Worm (Caenorhabditis elegans) whole organism, L3 larva: ENCODE results near the gene aaim-1.

Experiments
- R02D3.7 ChIP-seq: fragments of 150-350 bp; optimal IDR thresholded peaks from 2 replicates; lab custom pipeline; 2014; ENCODE audit warnings: missing biosample characterization, missing genetic modification characterization
- ZK546.5 ChIP-seq: sonication (generic microtip); optimal IDR thresholded peaks from 2 replicates; lab custom pipeline; 2017; ENCODE audit warnings: missing biosample characterization, missing genetic modification characterization
- aly-2 ChIP-seq: fragments of 150-350 bp; optimal IDR thresholded peaks from 2 replicates; lab custom pipeline; 2014; ENCODE audit warnings: missing biosample characterization, missing genetic modification characterization
- ama-1 ChIP-seq: fragments of 150-350 bp; optimal IDR thresholded peaks from 2 replicates; lab custom pipeline; 2018
- ceh-16 ChIP-seq: sonication (generic microtip); optimal IDR thresholded peaks from 2 replicates; lab custom pipeline; 2017; ENCODE audit warnings: missing biosample characterization, missing genetic modification characterization
- ceh-28 ChIP-seq: fragments of 150-350 bp; optimal IDR thresholded peaks from 2 replicates; lab custom pipeline; 2014; ENCODE audit warnings: missing biosample characterization, missing genetic modification reagents, missing genetic modification characterization
- ceh-82 ChIP-seq: fragments of 150-350 bp; optimal IDR thresholded peaks from 2 replicates; lab custom pipeline; 2014; ENCODE audit warnings: missing biosample characterization, missing genetic modification characterization
- ceh-9 ChIP-seq: sonication (generic microtip); optimal IDR thresholded peaks from 2 replicates; lab custom pipeline; 2018; ENCODE audit warnings: missing biosample characterization, missing genetic modification characterization
- daf-12 ChIP-seq: fragments of 150-350 bp; optimal IDR thresholded peaks from 2 replicates; lab custom pipeline; 2014; ENCODE audit warnings: missing biosample characterization, missing genetic modification reagents, missing genetic modification characterization
- egl-27 ChIP-seq: sonication (generic microtip); optimal IDR thresholded peaks from 4 replicates; lab custom pipeline; 2017; ENCODE audit warnings: missing biosample characterization, missing genetic modification reagents, missing genetic modification characterization
- egl-5 ChIP-seq: fragments of 150-350 bp; optimal IDR thresholded peaks from 2 replicates; lab custom pipeline; 2017; ENCODE audit warnings: missing biosample characterization, missing genetic modification reagents, missing genetic modification characterization, inconsistent platforms
- elt-1 ChIP-seq: fragments of 150-350 bp; optimal IDR thresholded peaks from 2 replicates; lab custom pipeline; 2014; ENCODE audit warnings: missing biosample characterization, missing genetic modification characterization
- elt-2 ChIP-seq: sonication (generic microtip); optimal IDR thresholded peaks from 2 replicates; lab custom pipeline; 2016; ENCODE audit warnings: missing genetic modification reagents, mild to moderate bottlenecking, missing genetic modification characterization, missing compliant biosample characterization
- elt-3 ChIP-seq, 3 experiments: fragments of 150-350 bp in 1 of 3; sonication (generic microtip) in 2 of 3; optimal IDR thresholded peaks; 2 replicates in 2 of 3; 4 replicates in 1 of 3; lab custom pipeline; 2014 to 2017; ENCODE audit warnings: missing biosample characterization in 3 of 3, missing genetic modification characterization in 3 of 3
- eor-1 ChIP-seq, 2 experiments: fragments of 150-350 bp; optimal IDR thresholded peaks; 2 replicates each; lab custom pipeline; 2014 to 2018; ENCODE audit warnings: missing biosample characterization in 2 of 2, missing genetic modification characterization in 2 of 2
- fkh-10 ChIP-seq: sonication (generic microtip); optimal IDR thresholded peaks from 2 replicates; lab custom pipeline; 2017; ENCODE audit warnings: missing biosample characterization, missing genetic modification reagents, missing genetic modification characterization
- fkh-2 ChIP-seq: fragments of 150-350 bp; optimal IDR thresholded peaks from 2 replicates; lab custom pipeline; 2014; ENCODE audit warnings: missing biosample characterization, missing genetic modification reagents, missing genetic modification characterization
- fos-1 ChIP-seq: fragments of 150-350 bp; optimal IDR thresholded peaks from 2 replicates; lab custom pipeline; 2014; ENCODE audit warnings: missing biosample characterization, missing genetic modification characterization
- hmg-11 ChIP-seq: sonication (generic microtip); optimal IDR thresholded peaks from 2 replicates; lab custom pipeline; 2016; ENCODE audit warnings: missing genetic modification characterization, missing compliant biosample characterization
- jun-1 ChIP-seq: fragments of 150-350 bp; optimal IDR thresholded peaks from 2 replicates; lab custom pipeline; 2014; ENCODE audit warnings: missing biosample characterization, missing genetic modification reagents, missing genetic modification characterization
- lin-15B ChIP-seq: fragments of 150-350 bp; optimal IDR thresholded peaks from 2 replicates; lab custom pipeline; 2014; ENCODE audit warnings: missing biosample characterization, missing genetic modification characterization
- lin-39 ChIP-seq: fragments of 150-350 bp; optimal IDR thresholded peaks from 2 replicates; lab custom pipeline; 2018; ENCODE audit warnings: missing biosample characterization, missing genetic modification reagents, missing genetic modification characterization
- lsy-12 ChIP-seq: sonication (generic microtip); optimal IDR thresholded peaks from 2 replicates; lab custom pipeline; 2016; ENCODE audit warnings: mild to moderate bottlenecking, missing genetic modification characterization, missing compliant biosample characterization
- mdl-1 ChIP-seq: fragments of 150-350 bp; optimal IDR thresholded peaks from 2 replicates; lab custom pipeline; 2014; ENCODE audit warnings: missing biosample characterization, missing genetic modification characterization
- mml-1 ChIP-seq: fragments of 150-350 bp; sonication (generic microtip); optimal IDR thresholded peaks from 3 replicates; lab custom pipeline; 2014; ENCODE audit warnings: missing biosample characterization, missing genetic modification characterization
- nfya-1 ChIP-seq: sonication (generic microtip); optimal IDR thresholded peaks from 2 replicates; lab custom pipeline; 2017; ENCODE audit warnings: missing genetic modification characterization, mild to moderate bottlenecking, missing compliant biosample characterization, antibody characterized with exemption, moderate library complexity; ENCODE audit not compliant: insufficient read depth
- nhr-11 ChIP-seq: fragments of 150-350 bp; optimal IDR thresholded peaks from 2 replicates; lab custom pipeline; 2014; ENCODE audit warnings: missing biosample characterization, missing genetic modification characterization
- nhr-12 ChIP-seq: fragments of 150-350 bp; optimal IDR thresholded peaks from 2 replicates; lab custom pipeline; 2014; ENCODE audit warnings: missing biosample characterization, missing genetic modification characterization
- nhr-23 ChIP-seq: fragments of 150-350 bp; optimal IDR thresholded peaks from 2 replicates; lab custom pipeline; 2014; ENCODE audit warnings: missing biosample characterization, missing genetic modification reagents, missing genetic modification characterization
- nhr-237 ChIP-seq: fragments of 150-350 bp; optimal IDR thresholded peaks from 2 replicates; lab custom pipeline; 2014; ENCODE audit warnings: missing biosample characterization, missing genetic modification characterization
- nhr-25 ChIP-seq: sonication (generic microtip); optimal IDR thresholded peaks from 2 replicates; lab custom pipeline; 2017; ENCODE audit warnings: missing biosample characterization, missing genetic modification characterization
- nhr-28 ChIP-seq: fragments of 150-350 bp; optimal IDR thresholded peaks from 2 replicates; lab custom pipeline; 2014; ENCODE audit warnings: missing biosample characterization, missing genetic modification characterization
- nhr-43 ChIP-seq: sonication (generic microtip); optimal IDR thresholded peaks from 2 replicates; lab custom pipeline; 2016; ENCODE audit warnings: mild to moderate bottlenecking, missing genetic modification characterization, missing compliant biosample characterization; ENCODE audit not compliant: poor library complexity, severe bottlenecking
- nhr-67 ChIP-seq: fragments of 150-350 bp; optimal IDR thresholded peaks from 2 replicates; lab custom pipeline; 2014; ENCODE audit warnings: missing biosample characterization, missing genetic modification characterization
- nhr-76 ChIP-seq: fragments of 150-350 bp; sonication (generic microtip); optimal IDR thresholded peaks from 5 replicates; lab custom pipeline; 2014; ENCODE audit warnings: missing biosample characterization, missing genetic modification characterization
- nhr-77 ChIP-seq: fragments of 150-350 bp; optimal IDR thresholded peaks from 2 replicates; lab custom pipeline; 2014; ENCODE audit warnings: missing biosample characterization, missing genetic modification characterization
- pha-4 ChIP-seq: fragments of 150-350 bp; optimal IDR thresholded peaks from 2 replicates; lab custom pipeline; 2014; ENCODE audit warnings: missing biosample characterization, missing genetic modification reagents, missing genetic modification characterization
- pqm-1 ChIP-seq: fragments of 150-350 bp; optimal IDR thresholded peaks from 2 replicates; lab custom pipeline; 2017; ENCODE audit warnings: missing biosample characterization, missing genetic modification characterization, inconsistent platforms
- sea-2 ChIP-seq: fragments of 150-350 bp; sonication (generic microtip); optimal IDR thresholded peaks from 4 replicates; lab custom pipeline; 2014; ENCODE audit warnings: missing biosample characterization, missing genetic modification reagents, missing genetic modification characterization
- skn-1 ChIP-seq: fragments of 150-350 bp; optimal IDR thresholded peaks from 2 replicates; lab custom pipeline; 2014; ENCODE audit warnings: missing biosample characterization, missing genetic modification characterization
- snpc-4 ChIP-seq: fragments of 150-350 bp; optimal IDR thresholded peaks from 2 replicates; lab custom pipeline; 2014; ENCODE audit warnings: missing biosample characterization, missing genetic modification characterization
- tbx-2 ChIP-seq: sonication (generic microtip); optimal IDR thresholded peaks from 2 replicates; lab custom pipeline; 2016; ENCODE audit warnings: mild to moderate bottlenecking, missing genetic modification characterization, missing compliant biosample characterization
- unc-39 ChIP-seq: sonication (generic microtip); optimal IDR thresholded peaks from 4 replicates; lab custom pipeline; 2017; ENCODE audit warnings: missing biosample characterization, missing genetic modification characterization
- unc-62 ChIP-seq: fragments of 150-350 bp; sonication (generic microtip); optimal IDR thresholded peaks from 4 replicates; lab custom pipeline; 2014; ENCODE audit warnings: missing biosample characterization, missing genetic modification reagents, missing genetic modification characterization
- zag-1 ChIP-seq: fragments of 150-350 bp; optimal IDR thresholded peaks from 2 replicates; lab custom pipeline; 2014; ENCODE audit warnings: missing biosample characterization, missing genetic modification characterization
- ztf-11 ChIP-seq: fragments of 150-350 bp; optimal IDR thresholded peaks from 2 replicates; lab custom pipeline; 2014; ENCODE audit warnings: missing biosample characterization, missing genetic modification characterization
- ztf-4 ChIP-seq: fragments of 150-350 bp; optimal IDR thresholded peaks from 2 replicates; lab custom pipeline; 2014; ENCODE audit warnings: missing biosample characterization, missing genetic modification characterization

Gene aaim-1

DNA sequence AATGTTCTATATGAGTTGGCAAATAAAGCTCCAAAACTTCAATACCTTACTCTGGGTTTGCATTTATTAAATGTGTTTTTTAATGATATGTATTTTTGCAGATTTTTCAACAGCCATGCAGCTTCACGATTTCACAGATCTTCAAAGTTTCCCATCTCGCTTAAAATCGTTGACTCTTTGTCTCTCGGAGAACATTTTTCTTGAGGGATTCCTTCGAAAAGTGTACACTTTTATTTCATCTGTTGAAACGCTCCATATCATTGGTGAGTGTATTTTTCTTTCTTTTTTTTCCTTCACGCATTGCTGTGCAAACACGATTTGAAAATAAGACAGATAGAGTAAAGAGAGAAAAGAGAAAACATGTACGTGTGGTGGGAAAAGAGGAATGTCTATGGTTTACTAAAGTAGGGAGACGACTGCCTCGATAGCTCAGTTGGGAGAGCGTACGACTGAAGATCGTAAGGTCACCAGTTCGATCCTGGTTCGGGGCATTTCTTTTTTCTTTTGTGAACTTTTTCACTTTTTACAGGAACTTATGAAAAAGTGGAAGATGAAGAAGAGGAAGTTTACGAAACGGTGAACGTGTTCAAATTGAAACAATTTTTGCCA lies 31.1 kb upstream of the aaim-1 start:
- TF ChIP-seq nhr-25 (tag; lab: Kevin White, UChicago) (no peak), nhr-77 (tag; lab: Kevin White, UChicago) (no peak), nfya-1 (tag; lab: Kevin White, UChicago) (peak; percentile 50), nhr-237 (tag; lab: Kevin White, UChicago) (no peak), ceh-82 (tag; lab: Kevin White, UChicago) (no peak), nhr-28 (no peak), snpc-4 (tag; lab: Kevin White, UChicago) (no peak), ztf-11 (tag; lab: Kevin White, UChicago) (peak; percentile 36), daf-12 (tag; lab: Kevin White, UChicago) (no peak), eor-1 (tag; optimal IDR thresholded peaks at IDR 0.05; lab: Kevin White, UChicago) (peak in 1 of 2 experiments; percentile 64), nhr-11 (tag; lab: Kevin White, UChicago) (peak; percentile 29), tbx-2 (tag; lab: Kevin White, UChicago) (peak; percentile 58), ZK546.5 (tag; lab: Kevin White, UChicago) (no peak), lin-39 (tag; lab: Kevin White, UChicago) (peak; percentile 37), lin-15B (tag; lab: Kevin White, UChicago) (no peak), zag-1 (tag; lab: Kevin White, UChicago) (no peak), fkh-2 (no peak), pqm-1 (tag; lab: Kevin White, UChicago) (peak; percentile 20), nhr-12 (tag; lab: Kevin White, UChicago) (no peak), lsy-12 (tag; lab: Kevin White, UChicago) (peak; percentile 18), elt-3 (tag; optimal IDR thresholded peaks at IDR 0.05; lab: Kevin White, UChicago) (no peak), pha-4 (tag; lab: Kevin White, UChicago) (peak; percentile 74), egl-5 (tag; lab: Kevin White, UChicago) (no peak), nhr-67 (no peak), hmg-11 (tag; lab: Kevin White, UChicago) (peak; percentile 93), ama-1 (lab: Kevin White, UChicago) (no peak), nhr-76 (tag; lab: Kevin White, UChicago) (no peak), ceh-9 (tag; lab: Kevin White, UChicago) (no peak), aly-2 (no peak), mdl-1 (no peak), fkh-10 (GFP tag; lab: Kevin White, UChicago) (no peak), elt-2 (tag; lab: Kevin White, UChicago) (peak; percentile 35), sea-2 (GFP tag; lab: Kevin White, UChicago) (no peak), unc-39 (tag; lab: Kevin White, UChicago) (no peak), unc-62 (GFP tag; lab: Kevin White, UChicago) (peak; percentile 16), ceh-28 (no peak), mml-1 (tag; lab: Kevin White, UChicago) (no peak), ztf-4 (tag; lab: Kevin White, UChicago) (no peak), ceh-16 (tag; lab: Kevin White, UChicago) (no peak), R02D3.7 (tag; lab: Kevin White, UChicago) (peak; percentile 49), jun-1 (no peak), nhr-43 (tag; lab: Kevin White, UChicago) (peak; percentile 40), skn-1 (tag; lab: Kevin White, UChicago) (no peak), egl-27 (no peak), elt-1 (tag; lab: Kevin White, UChicago) (no peak), nhr-23 (tag; lab: Kevin White, UChicago) (no peak), fos-1 (tag; lab: Kevin White, UChicago) (no peak)
